Worm (Caenorhabditis elegans): ENCODE results near the gene ZK673.4.

ZK673.4 gene

ce11 chrII:10452620-10453019 is at the start of gene ZK673.4:
Gene ZK673.4, plus strand, starts transcription at chrII:10452920.
- TF ChIP-seq F16B12.6 (tag; optimal IDR thresholded peaks at IDR 0.05) (no peak), tlp-1 (tag; optimal IDR thresholded peaks at IDR 0.05) (no peak), lsy-2 (tag; optimal IDR thresholded peaks at IDR 0.05) (no peak), blmp-1 (tag; optimal IDR thresholded peaks at IDR 0.05) (no peak), ceh-82 (tag; optimal IDR thresholded peaks at IDR 0.05) (no peak), fos-1 (tag; optimal IDR thresholded peaks at IDR 0.05) (no peak), unc-86 (tag; optimal IDR thresholded peaks at IDR 0.05) (no peak)

ce11 chrII:10402991-10403390 is 49.7 kb upstream of the ZK673.4 start:
- TF ChIP-seq lin-35 (GFP tag; optimal IDR thresholded peaks at IDR 0.05), result peak in 1 of 2 experiments; percentile 5
- no peak for TF ChIP-seq hpl-2 (GFP tag; optimal IDR thresholded peaks at IDR 0.05)
- no peak for TF ChIP-seq xbp-1 (tag; optimal IDR thresholded peaks at IDR 0.05)
- TF ChIP-seq nhr-237 (tag; optimal IDR thresholded peaks at IDR 0.05), result no peak
- no peak for TF ChIP-seq ztf-11 (tag; optimal IDR thresholded peaks at IDR 0.05)
- no peak for TF ChIP-seq unc-30 (tag; optimal IDR thresholded peaks at IDR 0.05)
- no peak for TF ChIP-seq nhr-84 (tag; optimal IDR thresholded peaks at IDR 0.05)
- no peak for TF ChIP-seq nhr-47 (tag; optimal IDR thresholded peaks at IDR 0.05)
- no peak for TF ChIP-seq pax-3 (tag; optimal IDR thresholded peaks at IDR 0.05)
- no peak for TF ChIP-seq ceh-88 (GFP tag; IDR thresholded peaks at IDR 0.05)
- no peak for TF ChIP-seq zip-4 (GFP tag; optimal IDR thresholded peaks at IDR 0.05)
- no peak for TF ChIP-seq swsn-7 (tag; optimal IDR thresholded peaks at IDR 0.05)
- TF ChIP-seq dpl-1 (GFP tag; optimal IDR thresholded peaks at IDR 0.05), result no peak
- no peak for TF ChIP-seq mdl-1 (tag; optimal IDR thresholded peaks at IDR 0.05)
- no peak for TF ChIP-seq lir-3 (tag; optimal IDR thresholded peaks at IDR 0.05; ENCODE audit: poor library complexity)
- peak; percentile 88 for TF ChIP-seq elt-2 (tag; optimal IDR thresholded peaks at IDR 0.05)
- peak; percentile 33 for TF ChIP-seq nhr-20 (tag; optimal IDR thresholded peaks at IDR 0.05)
- TF ChIP-seq nhr-77 (tag; optimal IDR thresholded peaks at IDR 0.05), result no peak
- TF ChIP-seq nhr-90 (tag; optimal IDR thresholded peaks at IDR 0.05; ENCODE audit: poor library complexity), result peak; percentile 5
- no peak for TF ChIP-seq egl-13 (tag; optimal IDR thresholded peaks at IDR 0.05)
- no peak for TF ChIP-seq hlh-17 (GFP tag; optimal IDR thresholded peaks at IDR 0.05; ENCODE audit: borderline replicate concordance)
- no peak for TF ChIP-seq nhr-19 (GFP tag; conservative IDR thresholded peaks at IDR 0.05)
- no peak for TF ChIP-seq unc-86 (tag; optimal IDR thresholded peaks at IDR 0.05)
- TF ChIP-seq mef-2 (tag; optimal IDR thresholded peaks at IDR 0.05), result no peak
- no peak for TF ChIP-seq sox-4 (tag; optimal IDR thresholded peaks at IDR 0.05)
- no peak for TF ChIP-seq sptf-1 (tag; optimal IDR thresholded peaks at IDR 0.05)
- TF ChIP-seq snpc-4 (tag; optimal IDR thresholded peaks at IDR 0.05), result no peak

ce11 chrII:10410989-10411388 is 41.7 kb upstream of the ZK673.4 start, which contains the start of gene E04D5.5:
Gene E04D5.5, plus strand, starts transcription at chrII:10411289.
- TF ChIP-seq nhr-71 (tag; optimal IDR thresholded peaks at IDR 0.05) (no peak), pax-3 (tag; optimal IDR thresholded peaks at IDR 0.05) (no peak), vab-15 (tag; optimal IDR thresholded peaks at IDR 0.05) (no peak), aha-1 (tag; optimal IDR thresholded peaks at IDR 0.05) (no peak), lin-13 (GFP tag; optimal IDR thresholded peaks at IDR 0.05) (no peak)

- no peak for TF ChIP-seq pax-3 (tag; optimal IDR thresholded peaks at IDR 0.05)
- TF ChIP-seq elt-3 (tag; optimal IDR thresholded peaks at IDR 0.05), result no peak
- TF ChIP-seq C34B4.2 (tag; optimal IDR thresholded peaks at IDR 0.05), result no peak
- no peak for TF ChIP-seq dsc-1 (tag; optimal IDR thresholded peaks at IDR 0.05)
- peak; percentile 75 for TF ChIP-seq F16B12.6 (tag; optimal IDR thresholded peaks at IDR 0.05)
- TF ChIP-seq zag-1 (tag; optimal IDR thresholded peaks at IDR 0.05), result no peak
- peak; percentile 23 to 61 (median 38) for TF ChIP-seq dpl-1 (GFP tag; optimal IDR thresholded peaks at IDR 0.05)
- TF ChIP-seq C16A3.4 (tag; optimal IDR thresholded peaks at IDR 0.05), result peak; percentile 5
- peak; percentile 50 for TF ChIP-seq mep-1 (tag; optimal IDR thresholded peaks at IDR 0.05)
- no peak for TF ChIP-seq nhr-20 (tag; optimal IDR thresholded peaks at IDR 0.05)
- TF ChIP-seq lin-13 (GFP tag; optimal IDR thresholded peaks at IDR 0.05), result no peak
- no peak for TF ChIP-seq lin-15B (tag; optimal IDR thresholded peaks at IDR 0.05)
- no peak for TF ChIP-seq jun-1 (tag; optimal IDR thresholded peaks at IDR 0.05)
- peak; percentile 79 to 97 for TF ChIP-seq lsy-2 (tag; optimal IDR thresholded peaks at IDR 0.05)
- TF ChIP-seq snu-23 (GFP tag; optimal IDR thresholded peaks at IDR 0.05), result peak; percentile 15
- no peak for TF ChIP-seq ztf-4 (tag; optimal IDR thresholded peaks at IDR 0.05)
- TF ChIP-seq efl-1 (optimal IDR thresholded peaks at IDR 0.05), result peak in 1 of 2 experiments; percentile 44
- TF ChIP-seq efl-1 (GFP tag; optimal IDR thresholded peaks at IDR 0.05 in 1 of 2), result peak in 1 of 2 experiments; percentile 50
- TF ChIP-seq blmp-1 (tag; optimal IDR thresholded peaks at IDR 0.05), result peak; percentile 42
Observed at ce11 chrII:10416332-10416863, 36.3 kb upstream of the ZK673.4 start, which contains the start of gene eif-2A. Gene eif-2A, plus strand, starts transcription at chrII:10416800.
